Worm (Caenorhabditis elegans) whole organism, L1 larva: ENCODE measurements around the gene Y39A1A.10.

ENCODE experiments used
- nhr-12 ChIP-seq: sonication (generic microtip); optimal IDR thresholded peaks from 2 replicates; lab custom pipeline; 2017; ENCODE audit warnings: missing biosample characterization, missing genetic modification characterization
- nhr-237 ChIP-seq: fragments of 150-350 bp; optimal IDR thresholded peaks from 2 replicates; lab custom pipeline; 2014; ENCODE audit warnings: missing biosample characterization, missing genetic modification characterization
- rnt-1 ChIP-seq: sonication (generic microtip); optimal IDR thresholded peaks from 2 replicates; lab custom pipeline; 2016; ENCODE audit warnings: mild to moderate bottlenecking, missing genetic modification characterization, moderate library complexity, missing compliant biosample characterization
- unc-62 ChIP-seq: fragments of 150-350 bp; optimal IDR thresholded peaks from 2 replicates; lab custom pipeline; 2014; ENCODE audit warnings: missing biosample characterization, missing genetic modification reagents, missing genetic modification characterization
- ztf-11 ChIP-seq, 2 experiments: sonication (generic microtip); optimal IDR thresholded peaks; 2 replicates each; lab custom pipeline; 2016 to 2017; ENCODE audit warnings: missing genetic modification characterization in 2 of 2, missing biosample characterization in 1 of 2, missing compliant biosample characterization in 1 of 2

- TF ChIP-seq rnt-1 (no peak), nhr-12 (no peak), nhr-237 (no peak), unc-62 (GFP tag; lab: Kevin White, UChicago) (no peak), ztf-11 (tag; optimal IDR thresholded peaks at IDR 0.05; lab: Kevin White, UChicago) (no peak)
Observed at ce11 chrIII:10583483-10583882, 49.0 kb upstream of the Y39A1A.10 start.
